Worm (Caenorhabditis elegans) whole organism, mixed stage, embryonic: Measurements from ENCODE around the gene scb-1.

Experiments used
- cnd-1 ChIP-seq: fragments of 200-800 bp; sonication (Bioruptor generic); optimal IDR thresholded peaks from 2 replicates; lab custom pipeline; 2018; ENCODE audit warnings: mild to moderate bottlenecking, missing genetic modification characterization, missing compliant biosample characterization
- lsy-2 ChIP-seq: fragments of 150-350 bp; optimal IDR thresholded peaks from 2 replicates; lab custom pipeline; 2014; ENCODE audit warnings: missing biosample characterization, missing genetic modification characterization
- nhr-76 ChIP-seq: sonication (generic microtip); optimal IDR thresholded peaks from 2 replicates; lab custom pipeline; 2017; ENCODE audit warnings: missing biosample characterization, missing genetic modification characterization
- unc-39 ChIP-seq: fragments of 150-350 bp; optimal IDR thresholded peaks from 2 replicates; lab custom pipeline; 2014; ENCODE audit warnings: missing biosample characterization, missing genetic modification characterization

DNA sequence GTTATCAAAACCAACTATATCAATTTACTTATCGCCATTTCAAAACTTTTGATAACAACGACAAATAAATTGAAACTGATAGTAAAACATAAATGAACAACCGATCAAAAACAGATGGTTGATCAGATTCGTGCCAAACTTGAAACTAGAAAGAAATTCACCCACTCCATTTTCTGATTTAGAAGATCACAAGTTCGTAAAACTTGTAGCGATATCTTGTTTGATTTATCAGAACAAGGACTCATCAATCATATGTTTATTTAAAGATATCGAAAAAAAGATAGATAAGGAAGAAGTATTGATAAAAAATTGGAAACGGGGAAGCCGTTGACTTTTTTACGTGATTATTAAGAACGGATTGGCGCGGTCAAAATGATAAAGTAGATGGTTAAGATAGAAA, 32.4 kb downstream of the scb-1 start:
- TF ChIP-seq nhr-76, result no peak
- no peak for TF ChIP-seq lsy-2 (tag; lab: Kevin White, UChicago)
- no peak for TF ChIP-seq unc-39 (tag; lab: Kevin White, UChicago)
- no peak for TF ChIP-seq cnd-1
